Fruit fly (Drosophila melanogaster) whole organism, prepupa: Measurements from ENCODE around the gene CG32755.

Experiments
- CG11902 ChIP-seq: fragments of 200-800 bp; sonication (Bioruptor generic); optimal IDR thresholded peaks from 3 replicates; lab custom pipeline; 2016; ENCODE audit warnings: missing biosample characterization, missing genetic modification characterization
- Ets21C ChIP-seq: fragments of 200-800 bp; sonication (Bioruptor generic); optimal IDR thresholded peaks from 3 replicates; lab custom pipeline; 2016; ENCODE audit warnings: missing biosample characterization, missing genetic modification characterization
- OdsH ChIP-seq: fragments of 200-800 bp; sonication (Bioruptor generic); optimal IDR thresholded peaks from 3 replicates; lab custom pipeline; 2016; ENCODE audit warnings: missing biosample characterization, missing genetic modification characterization
- acj6 ChIP-seq: fragments of 200-800 bp; sonication (Bioruptor generic); optimal IDR thresholded peaks from 3 replicates; lab custom pipeline; 2016; ENCODE audit warnings: missing biosample characterization, missing genetic modification characterization

DNA sequence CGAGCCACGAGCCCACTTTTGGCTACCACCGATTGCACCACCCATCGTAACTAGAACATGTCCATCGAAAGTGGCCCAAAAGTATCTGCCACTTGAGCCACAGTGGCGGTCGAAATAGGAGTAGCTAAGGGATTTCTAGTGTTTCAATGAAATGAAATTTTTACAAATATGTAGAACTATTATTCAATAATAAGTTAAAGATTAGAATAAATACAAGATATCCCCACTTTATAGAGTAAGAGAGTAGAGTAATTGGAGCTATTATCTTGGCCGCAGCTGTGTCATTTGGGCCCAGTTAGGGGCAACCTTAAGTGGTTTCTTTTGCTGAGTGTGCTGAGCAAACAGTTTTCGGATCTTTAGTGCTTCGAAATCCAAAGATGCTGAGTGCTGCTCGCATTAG is 39.3 kb downstream of the CG32755 start:
- TF ChIP-seq acj6 (GFP tag; lab: Kevin White, UChicago) (no peak), Ets21C (GFP tag; lab: Kevin White, UChicago) (no peak), OdsH (GFP tag; lab: Kevin White, UChicago) (no peak), CG11902 (GFP tag; lab: Kevin White, UChicago) (no peak)
